Fruit fly (Drosophila melanogaster): ENCODE data around the gene CG42554.

DNA sequence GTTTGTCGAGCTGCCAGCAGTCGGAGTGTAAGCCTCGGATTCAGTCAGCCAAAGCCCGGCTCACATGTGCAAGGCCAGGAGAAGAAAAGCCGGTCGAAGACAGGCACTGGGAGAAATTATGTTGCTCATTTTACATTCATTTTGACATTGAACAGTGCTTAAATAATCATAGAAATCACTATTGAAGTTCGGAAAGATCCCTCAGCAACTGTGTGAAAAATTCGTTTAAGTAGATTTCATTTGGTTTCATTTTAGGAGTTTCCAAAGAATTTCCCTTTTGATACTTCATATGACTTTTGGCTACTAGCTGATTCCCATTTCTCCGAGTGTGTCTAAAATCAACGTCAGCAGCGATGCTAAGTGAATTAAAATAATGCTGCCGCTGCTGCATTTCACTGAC lies 11.0 kb upstream of the CG42554 start:
- peak; percentile 78 for TF ChIP-seq CG9948 (tag; optimal IDR thresholded peaks at IDR 0.05)
- peak; percentile 73 for TF ChIP-seq Pif1B (GFP tag; optimal IDR thresholded peaks at IDR 0.05)

Data from whole organism, pupa.